Worm (Caenorhabditis elegans) whole organism, L1 larva: ENCODE data around the gene copg-1.

Experiments
- aly-2 ChIP-seq: fragments of 150-350 bp; optimal IDR thresholded peaks from 2 replicates; lab custom pipeline; 2014; ENCODE audit warnings: missing biosample characterization, missing genetic modification characterization
- dsc-1 ChIP-seq: sonication (generic microtip); optimal IDR thresholded peaks from 2 replicates; lab custom pipeline; 2016; ENCODE audit warnings: mild to moderate bottlenecking, missing genetic modification characterization, missing compliant biosample characterization
- lin-15B ChIP-seq: fragments of 150-350 bp; sonication (generic microtip); optimal IDR thresholded peaks from 3 replicates; lab custom pipeline; 2014; ENCODE audit warnings: missing biosample characterization, missing genetic modification characterization
- zag-1 ChIP-seq: fragments of 150-350 bp; optimal IDR thresholded peaks from 2 replicates; lab custom pipeline; 2014; ENCODE audit warnings: missing biosample characterization, missing genetic modification characterization
- ztf-11 ChIP-seq, 2 experiments: sonication (generic microtip); optimal IDR thresholded peaks; 2 replicates each; lab custom pipeline; 2016 to 2017; ENCODE audit warnings: missing genetic modification characterization in 2 of 2, missing biosample characterization in 1 of 2, missing compliant biosample characterization in 1 of 2

ce11 chrIV:10146885-10147284 lies 4.9 kb upstream of the copg-1 start, which contains the start of gene T14G10.8:
- TF ChIP-seq ztf-11 (tag; optimal IDR thresholded peaks at IDR 0.05; lab: Kevin White, UChicago) (no peak), zag-1 (no peak), lin-15B (tag; lab: Kevin White, UChicago) (no peak), aly-2 (tag; lab: Kevin White, UChicago) (no peak), dsc-1 (tag; lab: Kevin White, UChicago) (no peak)
